Fruit fly (Drosophila melanogaster) whole organism: ENCODE results near the gene CG15814.

Source experiments
- CG8478 ChIP-seq: fragments of >200 bp; optimal IDR thresholded peaks from 2 replicates; lab custom pipeline; 2018; ENCODE audit warnings: inconsistent platforms
- Dll ChIP-seq: fragments of >200 bp; optimal IDR thresholded peaks from 2 replicates; lab custom pipeline; 2017
- pan ChIP-seq: fragments of >200 bp; optimal IDR thresholded peaks from 2 replicates; lab custom pipeline; 2017
- psq ChIP-seq: fragments of >200 bp; optimal IDR thresholded peaks from 2 replicates; lab custom pipeline; 2017
- usp ChIP-seq: fragments of >200 bp; optimal IDR thresholded peaks from 2 replicates; lab custom pipeline; 2017; ENCODE audit warnings: missing biosample characterization, missing genetic modification characterization, mixed read lengths

- TF ChIP-seq pan (lab: Kevin White, UChicago) (no peak), psq (lab: Kevin White, UChicago) (no peak), CG8478 (lab: Kevin White, UChicago) (no peak), usp (GFP tag; lab: Kevin White, UChicago) (no peak), Dll (lab: Kevin White, UChicago) (no peak)
These were observed 7.7 kb upstream of the CG15814 start for dm6 chrX:17857809-17858208.
